Worm (Caenorhabditis elegans): ENCODE results near the gene rml-3.
A peak's percentile ranks its signal among the peaks of the same experiment; 100 is the strongest.

rml-3 gene

DNA sequence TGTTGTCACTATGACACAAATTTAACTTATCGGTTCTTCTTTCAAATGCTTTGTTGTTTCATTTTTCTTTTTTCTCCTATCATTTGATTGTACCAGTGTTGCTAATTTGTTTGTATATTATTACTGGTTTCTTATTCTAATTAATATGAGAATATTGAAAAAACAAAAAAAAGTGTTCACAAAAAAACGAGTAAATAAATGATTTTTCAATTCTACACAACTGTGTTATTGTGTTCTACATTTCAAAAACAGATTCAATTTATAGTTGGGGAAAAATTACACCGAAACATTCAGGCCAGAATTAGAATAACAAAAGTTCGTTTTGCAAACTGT, 14.7 kb upstream of the rml-3 start:
- TF ChIP-seq C34F6.9 (tag; optimal IDR thresholded peaks at IDR 0.05) (peak; percentile 21), unc-39 (tag; optimal IDR thresholded peaks at IDR 0.05) (no peak), nhr-77 (tag; optimal IDR thresholded peaks at IDR 0.05) (peak; percentile 3), unc-55 (GFP tag; optimal IDR thresholded peaks at IDR 0.05) (peak; percentile 9), ztf-4 (tag; optimal IDR thresholded peaks at IDR 0.05) (no peak), egl-27 (tag; optimal IDR thresholded peaks at IDR 0.05) (peak; percentile 3), alr-1 (tag; optimal IDR thresholded peaks at IDR 0.05) (no peak), R02D3.7 (tag; optimal IDR thresholded peaks at IDR 0.05) (peak; percentile 14)

DNA sequence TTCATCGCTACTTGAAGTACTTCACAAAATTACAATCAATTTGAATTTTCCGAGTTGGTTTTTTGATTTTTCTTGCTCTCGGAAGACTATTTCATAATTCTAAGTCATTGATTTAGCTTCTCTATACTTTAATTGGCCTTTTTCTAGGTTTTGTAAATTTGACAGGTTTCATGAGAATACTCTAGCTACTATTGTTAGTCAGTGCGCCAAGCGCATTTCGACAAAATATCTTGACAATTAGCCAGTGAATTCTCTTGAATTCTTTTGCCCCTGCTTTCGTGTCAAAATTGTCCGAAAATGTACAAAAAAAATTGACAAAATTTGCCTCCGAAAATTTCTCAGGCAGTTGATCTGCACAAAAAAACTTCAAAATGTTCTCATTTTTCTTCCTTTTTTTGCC, 14.3 kb upstream of the rml-3 start:
- no peak for TF ChIP-seq nhr-23 (tag; optimal IDR thresholded peaks at IDR 0.05)
- no peak for TF ChIP-seq ceh-82 (tag; optimal IDR thresholded peaks at IDR 0.05)
- peak; percentile 17 for TF ChIP-seq nhr-129 (tag; optimal IDR thresholded peaks at IDR 0.05)
- peak; percentile 7 for TF ChIP-seq gmeb-1 (tag; optimal IDR thresholded peaks at IDR 0.05)
- TF ChIP-seq nhr-237 (tag; optimal IDR thresholded peaks at IDR 0.05), result no peak

DNA sequence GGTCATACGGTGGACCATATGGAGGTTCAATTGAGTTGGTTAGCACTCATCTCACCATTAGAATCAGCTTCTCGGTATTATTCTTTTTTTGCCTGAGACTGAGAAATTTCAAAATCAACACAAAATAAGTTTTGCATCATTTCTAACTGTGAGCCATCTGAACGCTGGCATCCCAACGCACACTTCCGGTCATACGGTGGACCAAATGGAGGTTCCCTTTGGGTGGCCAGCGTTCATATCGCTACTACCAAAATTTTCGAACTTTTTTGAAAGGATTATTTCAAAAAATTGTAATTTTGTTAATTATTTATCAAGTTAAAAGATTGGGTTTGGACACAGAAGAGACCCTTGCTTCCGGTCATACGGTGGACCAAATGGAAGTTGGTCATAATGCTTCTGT, 13.9 kb upstream of the rml-3 start:
- TF ChIP-seq Y55F3AM.14 (GFP tag; optimal IDR thresholded peaks at IDR 0.05), result peak; percentile 31
- TF ChIP-seq ceh-82 (tag; optimal IDR thresholded peaks at IDR 0.05), result no peak
- no peak for TF ChIP-seq dmd-4 (tag; optimal IDR thresholded peaks at IDR 0.05)
- no peak for TF ChIP-seq sma-9 (GFP tag; optimal IDR thresholded peaks at IDR 0.05)
- TF ChIP-seq sma-9 (tag; optimal IDR thresholded peaks at IDR 0.05), result no peak
- TF ChIP-seq lin-13 (GFP tag; optimal IDR thresholded peaks at IDR 0.05), result no peak
- TF ChIP-seq nhr-25 (tag; optimal IDR thresholded peaks at IDR 0.05), result peak; percentile 23
- peak; percentile 9 for TF ChIP-seq gmeb-1 (tag; optimal IDR thresholded peaks at IDR 0.05)
- no peak for TF ChIP-seq crh-2 (tag; optimal IDR thresholded peaks at IDR 0.05)

DNA sequence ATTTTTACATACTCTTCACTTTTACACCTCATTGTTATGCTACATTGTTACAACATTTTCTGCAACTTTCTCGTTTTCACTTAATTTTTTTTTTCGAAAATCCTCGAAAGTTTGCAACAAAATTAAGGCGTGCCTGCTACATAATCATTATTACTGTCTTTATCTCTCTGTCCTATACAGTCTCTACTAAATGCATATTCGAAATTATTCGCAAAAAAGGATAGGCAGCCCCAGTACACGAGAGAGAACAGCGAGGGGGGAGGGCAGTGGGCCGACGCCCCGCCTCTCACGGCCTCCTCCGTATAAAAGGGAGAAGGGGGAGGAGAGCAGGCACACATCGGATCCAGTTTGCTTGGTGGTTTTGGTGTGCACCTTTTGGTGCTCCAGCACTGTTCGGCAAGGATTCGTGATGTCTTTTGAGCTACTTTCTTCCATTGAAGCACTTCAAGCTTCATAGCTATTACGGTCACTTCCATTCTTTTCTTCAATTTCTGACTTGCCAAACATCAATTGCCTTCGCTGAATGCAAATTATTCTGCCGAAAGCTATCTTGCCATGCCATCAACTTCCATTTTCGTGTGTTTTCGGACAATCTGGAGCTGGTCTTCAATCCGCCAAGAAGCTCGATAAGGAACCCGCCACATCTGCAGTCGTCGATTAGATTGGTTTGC, 13.2 kb upstream of the rml-3 start:
- peak; percentile 54 for TF ChIP-seq C34F6.9 (tag; optimal IDR thresholded peaks at IDR 0.05)
- no peak for TF ChIP-seq ceh-16 (tag; optimal IDR thresholded peaks at IDR 0.05)
- TF ChIP-seq sma-3 (GFP tag; optimal IDR thresholded peaks at IDR 0.05), result peak; percentile 34
- TF ChIP-seq fos-1 (tag; optimal IDR thresholded peaks at IDR 0.05), result peak; percentile 53
- TF ChIP-seq crh-2 (tag; optimal IDR thresholded peaks at IDR 0.05), result no peak
- TF ChIP-seq alr-1 (tag; optimal IDR thresholded peaks at IDR 0.05), result no peak
- peak; percentile 64 for TF ChIP-seq sma-9 (GFP tag; optimal IDR thresholded peaks at IDR 0.05)
- TF ChIP-seq sma-9 (tag; optimal IDR thresholded peaks at IDR 0.05), result no peak
- TF ChIP-seq unc-39 (tag; optimal IDR thresholded peaks at IDR 0.05), result no peak
- no peak for TF ChIP-seq nhr-10 (tag; optimal IDR thresholded peaks at IDR 0.05)
- TF ChIP-seq nhr-129 (tag; optimal IDR thresholded peaks at IDR 0.05), result peak; percentile 37
- peak; percentile 5 for TF ChIP-seq nhr-6 (tag; optimal IDR thresholded peaks at IDR 0.05)
- TF ChIP-seq egl-27 (tag; optimal IDR thresholded peaks at IDR 0.05), result no peak
- TF ChIP-seq F13H6.1 (tag; optimal IDR thresholded peaks at IDR 0.05), result peak; percentile 58
- TF ChIP-seq ama-1 (optimal IDR thresholded peaks at IDR 0.05), result peak; percentile 98
- peak; percentile 21 for TF ChIP-seq gmeb-1 (tag; optimal IDR thresholded peaks at IDR 0.05)
- TF ChIP-seq lsy-2 (tag; optimal IDR thresholded peaks at IDR 0.05), result peak in 1 of 2 experiments; percentile 7
- no peak for TF ChIP-seq nhr-12 (tag; optimal IDR thresholded peaks at IDR 0.05)
- no peak for TF ChIP-seq nhr-11 (tag; optimal IDR thresholded peaks at IDR 0.05)
- no peak for TF ChIP-seq Y55F3AM.14 (GFP tag; optimal IDR thresholded peaks at IDR 0.05)
- TF ChIP-seq nhr-77 (tag; optimal IDR thresholded peaks at IDR 0.05), result no peak
- no peak for TF ChIP-seq ztf-1 (GFP tag; conservative IDR thresholded peaks at IDR 0.05)
- no peak for TF ChIP-seq zag-1 (tag; optimal IDR thresholded peaks at IDR 0.05)
- no peak for TF ChIP-seq mbf-1 (tag; optimal IDR thresholded peaks at IDR 0.05)
- TF ChIP-seq mab-5 (tag; optimal IDR thresholded peaks at IDR 0.05), result no peak
- no peak for TF ChIP-seq snpc-4 (tag; optimal IDR thresholded peaks at IDR 0.05)
- peak; percentile 20 for TF ChIP-seq nhr-21 (tag; optimal IDR thresholded peaks at IDR 0.05)
- no peak for TF ChIP-seq aly-2 (tag; optimal IDR thresholded peaks at IDR 0.05)
- TF ChIP-seq ZK546.5 (tag; optimal IDR thresholded peaks at IDR 0.05), result no peak
- TF ChIP-seq nhr-23 (tag; optimal IDR thresholded peaks at IDR 0.05), result no peak
- no peak for TF ChIP-seq peb-1 (tag; optimal IDR thresholded peaks at IDR 0.05)
- no peak for TF ChIP-seq skn-1 (tag; optimal IDR thresholded peaks at IDR 0.05)
- peak; percentile 30 for TF ChIP-seq lin-11 (tag; optimal IDR thresholded peaks at IDR 0.05)
- no peak for TF ChIP-seq elt-1 (tag; optimal IDR thresholded peaks at IDR 0.05)
- no peak for TF ChIP-seq ceh-82 (tag; optimal IDR thresholded peaks at IDR 0.05)
- peak in 1 of 2 experiments; percentile 44 for TF ChIP-seq mdl-1 (tag; optimal IDR thresholded peaks at IDR 0.05)
- TF ChIP-seq lin-39 (tag; optimal IDR thresholded peaks at IDR 0.05), result no peak
- TF ChIP-seq dmd-4 (tag; optimal IDR thresholded peaks at IDR 0.05), result no peak
- no peak for TF ChIP-seq ztf-4 (tag; optimal IDR thresholded peaks at IDR 0.05)
- no peak for TF ChIP-seq unc-55 (GFP tag; optimal IDR thresholded peaks at IDR 0.05)
- no peak for TF ChIP-seq nhr-25 (tag; optimal IDR thresholded peaks at IDR 0.05)
- TF ChIP-seq lin-13 (GFP tag; optimal IDR thresholded peaks at IDR 0.05), result peak; percentile 49
- no peak for TF ChIP-seq elt-3 (tag; optimal IDR thresholded peaks at IDR 0.05)
- TF ChIP-seq ztf-11 (tag; optimal IDR thresholded peaks at IDR 0.05), result no peak
